Worm (Caenorhabditis elegans) whole organism, late embryonic: Measurements from ENCODE around the gene ceh-57.

Source experiments
- C08G9.2 ChIP-seq: sonication (generic microtip); optimal IDR thresholded peaks from 2 replicates; lab custom pipeline; 2016; ENCODE audit warnings: mild to moderate bottlenecking, missing genetic modification characterization, moderate library complexity, missing compliant biosample characterization
- F13H6.1 ChIP-seq: sonication (generic microtip); optimal IDR thresholded peaks from 2 replicates; lab custom pipeline; 2016; ENCODE audit warnings: missing genetic modification characterization, missing compliant biosample characterization
- K02D7.2 ChIP-seq: sonication (generic microtip); optimal IDR thresholded peaks from 2 replicates; lab custom pipeline; 2017; ENCODE audit warnings: mild to moderate bottlenecking, missing genetic modification characterization, missing compliant biosample characterization
- ahr-1 ChIP-seq: sonication (generic microtip); optimal IDR thresholded peaks from 2 replicates; lab custom pipeline; 2016; ENCODE audit warnings: missing genetic modification characterization, missing compliant biosample characterization
- ceh-18 ChIP-seq: sonication (generic microtip); optimal IDR thresholded peaks from 2 replicates; lab custom pipeline; 2016; ENCODE audit warnings: missing genetic modification characterization, missing compliant biosample characterization
- ceh-19 ChIP-seq: fragments of 200-800 bp; sonication (Bioruptor generic); optimal IDR thresholded peaks from 2 replicates; lab custom pipeline; 2018; ENCODE audit warnings: mild to moderate bottlenecking, missing genetic modification characterization, missing compliant biosample characterization
- ceh-2 ChIP-seq: sonication (generic microtip); optimal IDR thresholded peaks from 2 replicates; lab custom pipeline; 2016; ENCODE audit warnings: missing genotype, missing genetic modification characterization, missing compliant biosample characterization
- ceh-22 ChIP-seq: sonication (generic microtip); optimal IDR thresholded peaks from 2 replicates; lab custom pipeline; 2017; ENCODE audit warnings: missing biosample characterization, missing genetic modification characterization
- ceh-24 ChIP-seq: sonication (generic microtip); optimal IDR thresholded peaks from 2 replicates; lab custom pipeline; 2016; ENCODE audit warnings: mild to moderate bottlenecking, missing genetic modification characterization, missing compliant biosample characterization
- ceh-31 ChIP-seq: sonication (generic microtip); optimal IDR thresholded peaks from 2 replicates; lab custom pipeline; 2016; ENCODE audit warnings: missing genetic modification characterization, missing compliant biosample characterization
- ceh-34 ChIP-seq: sonication (generic microtip); optimal IDR thresholded peaks from 2 replicates; lab custom pipeline; 2016; ENCODE audit warnings: mild to moderate bottlenecking, missing genetic modification characterization, missing compliant biosample characterization
- ceh-48 ChIP-seq: sonication (generic microtip); optimal IDR thresholded peaks from 2 replicates; lab custom pipeline; 2016; ENCODE audit warnings: missing genetic modification characterization, inconsistent platforms, missing compliant biosample characterization
- ceh-6 ChIP-seq: fragments of 200-800 bp; sonication (Bioruptor generic); optimal IDR thresholded peaks from 2 replicates; lab custom pipeline; 2018; ENCODE audit warnings: mild to moderate bottlenecking, missing genetic modification characterization, missing compliant biosample characterization
- dmd-4 ChIP-seq: sonication (generic microtip); optimal IDR thresholded peaks from 2 replicates; lab custom pipeline; 2016; ENCODE audit warnings: borderline replicate concordance, missing genetic modification characterization, missing compliant biosample characterization
- dve-1 ChIP-seq: sonication (generic microtip); optimal IDR thresholded peaks from 2 replicates; lab custom pipeline; 2017; ENCODE audit warnings: antibody characterized with exemption, mild to moderate bottlenecking, missing genetic modification characterization, missing compliant biosample characterization
- elt-4 ChIP-seq: sonication (generic microtip); optimal IDR thresholded peaks from 2 replicates; lab custom pipeline; 2016; ENCODE audit warnings: missing genetic modification characterization, missing compliant biosample characterization
- ets-4 ChIP-seq: sonication (generic microtip); optimal IDR thresholded peaks from 2 replicates; lab custom pipeline; 2016; ENCODE audit warnings: missing genetic modification characterization, missing compliant biosample characterization
- eyg-1 ChIP-seq: sonication (generic microtip); optimal IDR thresholded peaks from 2 replicates; lab custom pipeline; 2016; ENCODE audit warnings: missing genotype, missing genetic modification characterization, missing compliant biosample characterization
- fkh-10 ChIP-seq: fragments of 150-350 bp; optimal IDR thresholded peaks from 2 replicates; lab custom pipeline; 2014; ENCODE audit warnings: missing biosample characterization, missing genetic modification reagents, missing genetic modification characterization
- gmeb-2 ChIP-seq: sonication (generic microtip); optimal IDR thresholded peaks from 2 replicates; lab custom pipeline; 2016; ENCODE audit warnings: missing genetic modification characterization, inconsistent platforms, missing compliant biosample characterization
- hlh-15 ChIP-seq: sonication (generic microtip); optimal IDR thresholded peaks from 2 replicates; lab custom pipeline; 2016; ENCODE audit warnings: missing genetic modification characterization, missing compliant biosample characterization
- mec-3 ChIP-seq: sonication (generic microtip); optimal IDR thresholded peaks from 2 replicates; lab custom pipeline; 2016; ENCODE audit warnings: borderline replicate concordance, missing genetic modification characterization, missing compliant biosample characterization
- nhr-232 ChIP-seq: sonication (generic microtip); optimal IDR thresholded peaks from 2 replicates; lab custom pipeline; 2016; ENCODE audit warnings: missing genetic modification characterization, missing compliant biosample characterization
- pha-2 ChIP-seq: sonication (generic microtip); optimal IDR thresholded peaks from 2 replicates; lab custom pipeline; 2017; ENCODE audit warnings: mild to moderate bottlenecking, missing genetic modification characterization, missing compliant biosample characterization
- ref-2 ChIP-seq: sonication (generic microtip); optimal IDR thresholded peaks from 2 replicates; lab custom pipeline; 2016; ENCODE audit warnings: missing genetic modification characterization, missing compliant biosample characterization
- sdc-2 ChIP-seq: sonication (generic microtip); optimal IDR thresholded peaks from 2 replicates; lab custom pipeline; 2016; ENCODE audit warnings: missing genotype, missing genetic modification characterization, missing compliant biosample characterization
- sox-4 ChIP-seq: sonication (generic microtip); optimal IDR thresholded peaks from 2 replicates; lab custom pipeline; 2017; ENCODE audit warnings: mild to moderate bottlenecking, missing genetic modification characterization, inconsistent platforms, missing compliant biosample characterization
- tbx-2 ChIP-seq: sonication (generic microtip); optimal IDR thresholded peaks from 2 replicates; lab custom pipeline; 2016; ENCODE audit warnings: missing genetic modification characterization, missing compliant biosample characterization
- ttx-3 ChIP-seq: sonication (generic microtip); optimal IDR thresholded peaks from 2 replicates; lab custom pipeline; 2016; ENCODE audit warnings: missing genetic modification reagents, missing genetic modification characterization, missing compliant biosample characterization
- unc-42 ChIP-seq: sonication (generic microtip); optimal IDR thresholded peaks from 2 replicates; lab custom pipeline; 2016; ENCODE audit warnings: missing genotype, missing genetic modification characterization, missing compliant biosample characterization
- unc-86 ChIP-seq: sonication (generic microtip); optimal IDR thresholded peaks from 2 replicates; lab custom pipeline; 2016; ENCODE audit warnings: missing genetic modification characterization, missing compliant biosample characterization

ceh-57 gene

DNA sequence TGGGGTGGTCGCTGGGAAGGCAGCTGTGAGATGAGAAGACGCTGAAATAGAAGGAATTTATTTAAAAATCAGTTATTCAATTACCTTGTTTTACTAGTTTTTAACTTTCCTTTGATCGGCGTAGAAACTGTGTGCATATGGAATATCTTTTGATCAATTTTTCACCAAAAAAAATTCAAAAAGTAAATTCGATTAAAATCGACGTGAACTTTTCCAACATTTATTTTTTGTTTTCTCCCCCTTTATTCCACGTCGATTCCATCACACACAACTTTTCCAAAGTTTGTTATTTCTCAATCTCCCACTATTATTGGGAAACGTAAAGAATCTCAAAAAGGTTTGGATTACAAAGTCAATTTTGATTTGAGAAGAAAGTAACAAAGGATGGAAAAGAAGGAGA, 6.6 kb downstream of the ceh-57 start, which contains the start of gene C07E3.4:
TSS of gene C07E3.4 (plus strand) at position 301 of the 400 bp plus-strand sequence.
- TF ChIP-seq dmd-4: no peak
- no peak for TF ChIP-seq ceh-24 (tag; lab: Kevin White, UChicago)
- no peak for TF ChIP-seq ets-4 (tag; lab: Kevin White, UChicago)
- TF ChIP-seq pha-2: no peak
- no peak for TF ChIP-seq elt-4 (tag; lab: Kevin White, UChicago)
- no peak for TF ChIP-seq unc-86

DNA sequence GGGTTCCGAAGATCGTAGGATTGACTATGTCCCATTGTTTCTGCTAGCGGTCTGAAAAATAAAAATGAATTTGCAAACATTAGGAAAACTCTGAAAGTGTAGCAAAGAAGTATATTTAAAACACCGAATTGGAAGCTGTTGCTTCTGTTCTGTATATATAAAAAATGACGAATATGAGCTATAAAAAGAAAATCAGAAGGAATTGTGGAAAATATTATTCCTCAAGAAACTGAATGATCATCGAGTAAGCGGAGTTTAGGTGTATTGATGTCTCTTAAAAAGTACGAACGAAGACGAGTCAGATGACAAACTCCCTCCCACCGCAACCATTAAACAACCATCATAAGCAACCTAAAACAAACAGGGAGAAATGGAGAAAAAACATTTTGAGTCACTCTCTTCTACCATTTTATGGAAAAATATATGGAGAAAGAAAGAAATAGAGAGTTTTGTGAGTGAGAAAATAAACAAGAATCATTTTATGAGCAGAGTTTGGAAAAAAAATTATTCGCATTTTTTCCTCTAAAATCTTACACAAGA, 9.6 kb downstream of the ceh-57 start, which contains the start of gene C07E3.3:
TSS of gene C07E3.3 (minus strand) at position 51 of the 540 bp plus-strand sequence.
- TF ChIP-seq F13H6.1 (tag; lab: Kevin White, UChicago): no peak
- TF ChIP-seq tbx-2: no peak
- TF ChIP-seq dmd-4: no peak
- TF ChIP-seq C08G9.2 (tag; lab: Kevin White, UChicago): no peak
- no peak for TF ChIP-seq ceh-6 (GFP tag; lab: Kevin White, UChicago)
- no peak for TF ChIP-seq mec-3 (tag; lab: Kevin White, UChicago)
- TF ChIP-seq ceh-19 (GFP tag; lab: Kevin White, UChicago): no peak
- no peak for TF ChIP-seq ceh-22

DNA sequence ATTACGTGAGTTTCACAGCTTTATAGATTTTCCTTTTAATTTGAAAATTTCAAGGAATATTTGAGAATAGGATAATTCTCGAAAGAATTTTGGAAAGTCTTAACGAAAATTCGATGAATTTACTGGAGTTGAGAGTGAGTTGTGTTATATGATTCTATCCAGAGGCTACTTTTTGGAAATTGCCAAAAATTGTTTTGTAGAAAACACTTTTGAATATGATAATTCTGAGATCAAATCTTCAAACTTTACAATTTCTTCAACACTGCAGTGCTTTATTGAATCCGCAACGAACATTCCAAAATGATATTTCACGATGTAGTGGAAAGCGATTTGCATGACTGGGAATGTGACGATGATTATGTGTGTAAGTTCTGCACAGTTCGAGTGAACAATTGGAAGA, 15.1 kb downstream of the ceh-57 start, which contains the start of gene C07E3.8:
TSS of gene C07E3.8 (plus strand) at position 301 of the 400 bp plus-strand sequence.
- TF ChIP-seq eyg-1 (tag; lab: Kevin White, UChicago) (no peak), sox-4 (tag; lab: Kevin White, UChicago) (no peak), gmeb-2 (tag; lab: Kevin White, UChicago) (no peak), dmd-4 (no peak), pha-2 (no peak), ahr-1 (tag; lab: Kevin White, UChicago) (no peak), ets-4 (tag; lab: Kevin White, UChicago) (no peak)

DNA sequence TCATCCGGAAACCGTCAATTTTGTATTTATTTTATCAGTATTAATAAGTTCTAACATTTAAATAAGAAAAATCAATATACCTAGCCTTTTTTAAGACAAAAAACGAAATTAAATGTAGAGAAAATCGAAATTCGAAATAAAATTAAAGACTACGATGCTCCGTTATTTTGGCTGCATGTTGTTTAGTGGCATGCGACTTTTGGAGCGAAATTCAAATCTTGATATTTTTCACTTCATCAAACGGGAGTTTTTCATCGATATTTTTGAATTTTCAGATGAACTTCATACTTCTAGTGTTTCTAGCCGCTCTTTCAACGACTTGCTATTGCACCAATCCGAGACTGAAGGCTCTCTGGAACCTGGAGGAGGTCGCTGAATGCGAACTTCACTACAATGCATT, 16.6 kb downstream of the ceh-57 start, which contains the start of gene C07E3.9:
TSS of gene C07E3.9 (plus strand) at position 270 of the 400 bp plus-strand sequence.
- no peak for TF ChIP-seq C08G9.2 (tag; lab: Kevin White, UChicago)
- no peak for TF ChIP-seq ceh-48 (tag; lab: Kevin White, UChicago)
- TF ChIP-seq eyg-1 (tag; lab: Kevin White, UChicago): no peak
- TF ChIP-seq unc-42 (tag; lab: Kevin White, UChicago): peak; percentile 66
- no peak for TF ChIP-seq ceh-31 (tag; lab: Kevin White, UChicago)

DNA sequence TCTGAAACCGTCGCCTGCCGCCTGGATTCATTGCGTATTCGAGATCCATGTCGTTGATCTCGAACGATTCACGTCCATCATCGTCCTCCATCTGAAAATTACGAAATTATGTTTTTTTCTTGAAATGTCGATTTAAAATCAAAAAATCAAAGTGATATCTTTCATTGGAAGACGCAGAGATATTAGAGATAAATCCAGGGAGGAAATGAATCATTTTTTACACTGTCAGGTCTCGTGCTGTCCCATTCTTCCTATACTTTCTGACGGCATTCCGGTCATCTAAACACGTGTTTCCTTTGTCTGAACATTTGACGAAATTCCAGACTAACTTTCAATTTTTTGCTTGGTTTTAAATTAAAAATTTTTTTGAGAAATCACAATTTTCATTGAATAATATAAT, 17.2 kb downstream of the ceh-57 start, which contains the start of gene stip-1:
TSS of gene stip-1 (minus strand) at position 98 of the 400 bp plus-strand sequence.
- no peak for TF ChIP-seq ceh-48 (tag; lab: Kevin White, UChicago)
- no peak for TF ChIP-seq ceh-24 (tag; lab: Kevin White, UChicago)
- no peak for TF ChIP-seq sdc-2 (tag; lab: Kevin White, UChicago)
- TF ChIP-seq ceh-2 (tag; lab: Kevin White, UChicago): no peak
- TF ChIP-seq dve-1 (tag; lab: Kevin White, UChicago): no peak
- TF ChIP-seq nhr-232 (tag; lab: Kevin White, UChicago): no peak
- no peak for TF ChIP-seq ets-4 (tag; lab: Kevin White, UChicago)
- TF ChIP-seq ceh-34 (tag; lab: Kevin White, UChicago): no peak
- no peak for TF ChIP-seq fkh-10 (GFP tag; lab: Kevin White, UChicago)
- TF ChIP-seq ref-2 (tag; lab: Kevin White, UChicago): no peak
- no peak for TF ChIP-seq sox-4 (tag; lab: Kevin White, UChicago)
- TF ChIP-seq hlh-15 (tag; lab: Kevin White, UChicago): no peak
- TF ChIP-seq K02D7.2 (tag; lab: Kevin White, UChicago): no peak
- TF ChIP-seq ttx-3 (tag; lab: Kevin White, UChicago): no peak
- no peak for TF ChIP-seq ceh-18 (tag; lab: Kevin White, UChicago)
- no peak for TF ChIP-seq ahr-1 (tag; lab: Kevin White, UChicago)
- TF ChIP-seq, all 69 proteins: peak for 0
